Worm (Caenorhabditis elegans) whole organism, L2 larva: ENCODE results near the gene ampd-1.

Experiments used
- Y55F3AM.14 ChIP-seq: fragments of 200-800 bp; sonication (Bioruptor generic); optimal IDR thresholded peaks from 2 replicates; lab custom pipeline; 2018; ENCODE audit warnings: mild to moderate bottlenecking, missing genetic modification characterization, missing compliant biosample characterization
- ZK546.5 ChIP-seq: sonication (generic microtip); optimal IDR thresholded peaks from 2 replicates; lab custom pipeline; 2017; ENCODE audit warnings: missing biosample characterization, missing genetic modification characterization
- alr-1 ChIP-seq: fragments of 150-350 bp; optimal IDR thresholded peaks from 2 replicates; lab custom pipeline; 2014; ENCODE audit warnings: missing biosample characterization, missing genetic modification characterization
- ceh-82 ChIP-seq: fragments of 150-350 bp; optimal IDR thresholded peaks from 2 replicates; lab custom pipeline; 2014; ENCODE audit warnings: missing biosample characterization, missing genetic modification characterization
- elt-3 ChIP-seq: sonication (generic microtip); optimal IDR thresholded peaks from 2 replicates; lab custom pipeline; 2017; ENCODE audit warnings: missing biosample characterization, missing genetic modification characterization
- fos-1 ChIP-seq: fragments of 150-350 bp; optimal IDR thresholded peaks from 2 replicates; lab custom pipeline; 2014; ENCODE audit warnings: missing biosample characterization, missing genetic modification characterization
- lin-13 ChIP-seq: fragments of 150-350 bp; optimal IDR thresholded peaks from 2 replicates; lab custom pipeline; 2014; ENCODE audit warnings: missing biosample characterization, missing genetic modification reagents, missing genetic modification characterization
- lsy-2 ChIP-seq, 2 experiments: fragments of 150-350 bp in 1 of 2; sonication (generic microtip) in 1 of 2; optimal IDR thresholded peaks; 2 replicates each; lab custom pipeline; 2014 to 2017; ENCODE audit warnings: missing biosample characterization in 2 of 2, missing genetic modification characterization in 2 of 2
- mdl-1 ChIP-seq, 2 experiments: fragments of 150-350 bp in 1 of 2; sonication (generic microtip) in 1 of 2; optimal IDR thresholded peaks; 2 replicates each; lab custom pipeline; 2017; ENCODE audit warnings: missing biosample characterization in 2 of 2, missing genetic modification characterization in 2 of 2
- nhr-11 ChIP-seq: fragments of 150-350 bp; optimal IDR thresholded peaks from 2 replicates; lab custom pipeline; 2014; ENCODE audit warnings: missing biosample characterization, missing genetic modification characterization
- unc-39 ChIP-seq: fragments of 150-350 bp; optimal IDR thresholded peaks from 2 replicates; lab custom pipeline; 2014; ENCODE audit warnings: missing biosample characterization, missing genetic modification characterization
- ztf-11 ChIP-seq: sonication (generic microtip); optimal IDR thresholded peaks from 2 replicates; lab custom pipeline; 2017; ENCODE audit warnings: missing biosample characterization, missing genetic modification characterization
- ztf-4 ChIP-seq: fragments of 150-350 bp; optimal IDR thresholded peaks from 2 replicates; lab custom pipeline; 2014; ENCODE audit warnings: missing biosample characterization, missing genetic modification characterization

DNA sequence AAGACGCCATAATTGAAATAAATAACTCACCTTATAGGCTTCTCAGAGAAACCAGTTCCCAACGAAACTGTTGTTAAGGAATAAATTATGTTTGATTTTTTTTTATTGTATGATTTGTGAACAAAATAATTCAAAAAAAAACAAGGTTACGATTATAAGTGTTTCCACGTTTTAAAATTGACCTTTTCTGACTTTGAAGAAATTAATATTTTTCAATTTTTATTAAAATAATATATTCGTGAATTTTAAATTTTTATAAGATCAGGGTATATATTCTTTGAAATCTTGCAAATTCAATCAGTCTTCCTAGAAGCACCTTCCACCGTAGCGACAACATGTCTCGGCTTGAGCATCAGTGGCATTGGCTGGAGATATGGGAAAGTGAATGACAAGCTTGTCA, 28.8 kb upstream of the ampd-1 start, which contains the start of gene C27D6.3:
- TF ChIP-seq ztf-11 (tag; lab: Kevin White, UChicago): no peak
- TF ChIP-seq lsy-2 (tag; optimal IDR thresholded peaks at IDR 0.05; lab: Kevin White, UChicago): no peak
- no peak for TF ChIP-seq Y55F3AM.14 (GFP tag; lab: Kevin White, UChicago)
- no peak for TF ChIP-seq nhr-11
- no peak for TF ChIP-seq ZK546.5
- no peak for TF ChIP-seq ceh-82
- TF ChIP-seq fos-1 (tag; lab: Kevin White, UChicago): no peak
- TF ChIP-seq lin-13 (GFP tag; lab: Kevin White, UChicago): no peak
- no peak for TF ChIP-seq unc-39 (tag; lab: Kevin White, UChicago)
- TF ChIP-seq ztf-4 (tag; lab: Kevin White, UChicago): no peak
- TF ChIP-seq elt-3: no peak
- TF ChIP-seq mdl-1 (tag; optimal IDR thresholded peaks at IDR 0.05; lab: Kevin White, UChicago): no peak
- no peak for TF ChIP-seq alr-1 (tag; lab: Kevin White, UChicago)
